Fruit fly (Drosophila melanogaster) whole organism: Measurements from ENCODE around the gene CG14130.

Experiments
- Dll ChIP-seq: fragments of >200 bp; optimal IDR thresholded peaks from 2 replicates; lab custom pipeline; 2017
- pan ChIP-seq: fragments of >200 bp; optimal IDR thresholded peaks from 2 replicates; lab custom pipeline; 2017
- psq ChIP-seq: fragments of >200 bp; optimal IDR thresholded peaks from 2 replicates; lab custom pipeline; 2017
- usp ChIP-seq: fragments of >200 bp; optimal IDR thresholded peaks from 2 replicates; lab custom pipeline; 2017; ENCODE audit warnings: missing biosample characterization, missing genetic modification characterization, mixed read lengths

- TF ChIP-seq Dll (lab: Kevin White, UChicago) (no peak), psq (lab: Kevin White, UChicago) (no peak), usp (no peak), pan (lab: Kevin White, UChicago) (no peak)
These were observed 48.3 kb downstream of the CG14130 start for dm6 chr3L:11863587-11863986.
